Worm (Caenorhabditis elegans): ENCODE results near the gene C16C8.5.

C16C8.5 gene

ce11 chrII:3434893-3435503 lies 10.2 kb downstream of the C16C8.5 start:
- no peak for TF ChIP-seq ceh-36 (tag; optimal IDR thresholded peaks at IDR 0.05)
- no peak for TF ChIP-seq scrt-1 (GFP tag; IDR thresholded peaks at IDR 0.05)
- no peak for TF ChIP-seq hnd-1 (tag; optimal IDR thresholded peaks at IDR 0.05)
- TF ChIP-seq ceh-13 (GFP tag; optimal IDR thresholded peaks at IDR 0.05): no peak
- no peak for TF ChIP-seq F13C5.2 (tag; optimal IDR thresholded peaks at IDR 0.05)
- no peak for TF ChIP-seq aly-1 (tag; optimal IDR thresholded peaks at IDR 0.05)
- no peak for TF ChIP-seq pes-1 (GFP tag; IDR thresholded peaks at IDR 0.05)
- no peak for TF ChIP-seq hmg-4 (GFP tag; optimal IDR thresholded peaks at IDR 0.05)
- no peak for TF ChIP-seq flt-1 (GFP tag; IDR thresholded peaks at IDR 0.05)
- TF ChIP-seq tbx-37 (GFP tag; conservative IDR thresholded peaks at IDR 0.05): no peak

DNA sequence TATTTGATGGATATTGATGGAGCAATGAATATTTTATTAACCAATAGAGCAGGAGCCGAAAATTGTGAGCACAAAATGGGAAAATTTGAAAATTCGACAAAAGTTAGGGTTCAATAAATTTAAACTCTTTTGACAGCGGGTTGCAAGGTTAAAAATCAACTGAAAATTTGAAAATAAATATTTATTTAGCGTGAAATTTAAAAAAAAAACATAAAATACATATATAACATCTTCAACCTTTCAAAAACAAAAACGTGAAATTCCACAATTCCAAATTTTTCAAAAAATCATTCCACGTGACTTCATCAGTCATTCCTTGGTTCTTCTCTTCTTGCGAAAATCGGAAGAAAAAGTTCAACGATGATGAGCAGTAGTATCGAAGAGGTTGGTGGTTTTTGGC lies 15.8 kb downstream of the C16C8.5 start, which contains the start of gene C16C8.18:
TSS of gene C16C8.18 (plus strand) at position 301 of the 400 bp plus-strand sequence.
- TF ChIP-seq scrt-1 (GFP tag; IDR thresholded peaks at IDR 0.05) (no peak), pes-1 (GFP tag; IDR thresholded peaks at IDR 0.05) (no peak), hnd-1 (tag; optimal IDR thresholded peaks at IDR 0.05) (no peak), tra-4 (tag; optimal IDR thresholded peaks at IDR 0.05) (no peak), F13C5.2 (tag; optimal IDR thresholded peaks at IDR 0.05) (no peak), ceh-13 (GFP tag; optimal IDR thresholded peaks at IDR 0.05) (no peak)

DNA sequence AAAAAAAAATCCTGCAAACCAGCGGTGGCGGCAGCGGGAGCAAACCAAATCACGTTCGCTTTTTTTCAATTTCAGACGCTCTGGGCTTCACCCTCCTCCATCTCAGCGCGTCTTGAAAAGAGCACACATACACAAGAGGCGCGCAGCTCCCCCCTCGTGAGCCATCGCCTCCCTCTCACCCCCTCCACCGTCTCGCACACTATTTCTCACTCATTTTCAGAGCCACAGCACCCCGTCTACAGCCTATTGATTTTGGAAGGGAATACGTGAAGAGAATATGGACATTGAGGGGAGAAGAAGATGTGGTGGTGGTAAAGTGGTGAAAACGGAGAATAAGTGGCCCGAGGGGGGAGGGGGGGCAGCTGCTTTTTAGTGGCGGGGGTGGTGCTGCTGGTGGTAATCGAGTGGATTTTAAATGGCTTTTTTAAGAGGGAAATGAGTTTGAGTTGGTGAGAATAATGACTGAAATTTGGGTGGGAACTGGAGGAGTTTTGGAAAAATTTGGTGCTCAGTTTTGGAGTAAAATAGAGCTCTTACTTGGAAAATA lies 17.0 kb downstream of the C16C8.5 start:
- TF ChIP-seq F13C5.2 (tag; optimal IDR thresholded peaks at IDR 0.05): no peak
- TF ChIP-seq hmbx-1 (tag; optimal IDR thresholded peaks at IDR 0.05): no peak

DNA sequence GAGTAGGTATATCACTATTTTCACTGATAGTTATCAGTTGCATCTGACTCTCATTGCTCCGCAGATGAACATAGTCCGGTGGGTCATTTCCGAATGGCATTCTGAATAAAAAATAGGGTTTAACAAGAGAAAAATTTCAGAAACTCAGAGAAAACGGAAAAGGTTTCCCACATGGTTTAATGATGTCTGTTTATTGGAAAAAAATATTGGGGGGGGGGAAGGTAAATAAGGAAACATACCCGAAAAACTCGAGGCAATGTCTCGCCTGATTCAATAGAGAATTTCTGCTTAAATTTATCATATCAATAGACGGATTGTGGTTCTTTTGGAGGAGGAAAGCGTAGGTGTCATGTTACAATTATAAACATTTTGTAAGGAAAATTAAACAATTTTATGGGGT lies 19.8 kb downstream of the C16C8.5 start, which contains the start of gene nep-11:
TSS of gene nep-11 (minus strand) at position 101 of the 400 bp plus-strand sequence.
- no peak for TF ChIP-seq sea-1 (GFP tag; conservative IDR thresholded peaks at IDR 0.05)

DNA sequence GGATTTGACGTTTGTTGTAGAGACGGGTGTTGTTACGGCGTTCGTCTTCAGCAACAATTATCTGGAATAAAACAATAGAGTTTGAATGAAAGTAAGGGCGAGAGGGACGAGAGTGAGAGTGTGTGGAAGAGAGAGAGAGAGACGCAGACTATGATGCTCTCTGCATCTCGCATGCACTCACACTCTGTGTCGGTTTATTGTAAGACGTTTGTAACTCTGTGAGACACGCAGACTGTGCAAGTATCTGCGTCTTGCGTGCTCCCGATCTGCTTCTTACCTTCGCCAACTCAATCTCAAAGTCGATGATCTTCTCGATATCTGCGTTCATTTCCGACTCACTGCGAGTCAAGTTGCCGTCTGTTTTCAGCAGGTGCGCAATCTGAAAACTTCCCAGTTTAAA lies 22.2 kb downstream of the C16C8.5 start:
- TF ChIP-seq pes-1 (GFP tag; IDR thresholded peaks at IDR 0.05) (no peak), ceh-36 (tag; optimal IDR thresholded peaks at IDR 0.05) (no peak), tbx-11 (GFP tag; IDR thresholded peaks at IDR 0.05) (no peak), flt-1 (GFP tag; IDR thresholded peaks at IDR 0.05) (no peak), B0310.2 (tag; optimal IDR thresholded peaks at IDR 0.05) (no peak), ets-7 (tag; optimal IDR thresholded peaks at IDR 0.05) (no peak), aly-1 (tag; optimal IDR thresholded peaks at IDR 0.05) (no peak), hmbx-1 (tag; optimal IDR thresholded peaks at IDR 0.05) (no peak)

- TF ChIP-seq tbx-11 (GFP tag; IDR thresholded peaks at IDR 0.05): no peak
- no peak for TF ChIP-seq flt-1 (GFP tag; IDR thresholded peaks at IDR 0.05)
- no peak for TF ChIP-seq ceh-13 (GFP tag; optimal IDR thresholded peaks at IDR 0.05)
- TF ChIP-seq ceh-36 (tag; optimal IDR thresholded peaks at IDR 0.05): no peak
- TF ChIP-seq tra-4 (tag; optimal IDR thresholded peaks at IDR 0.05): no peak
- no peak for TF ChIP-seq aly-1 (tag; optimal IDR thresholded peaks at IDR 0.05)
- TF ChIP-seq pes-1 (GFP tag; IDR thresholded peaks at IDR 0.05): no peak
- no peak for TF ChIP-seq scrt-1 (GFP tag; IDR thresholded peaks at IDR 0.05)
- TF ChIP-seq ets-7 (tag; optimal IDR thresholded peaks at IDR 0.05): no peak
- TF ChIP-seq hnd-1 (tag; optimal IDR thresholded peaks at IDR 0.05): no peak
- no peak for TF ChIP-seq hmbx-1 (tag; optimal IDR thresholded peaks at IDR 0.05)
- no peak for TF ChIP-seq hmg-4 (GFP tag; optimal IDR thresholded peaks at IDR 0.05)
- TF ChIP-seq F13C5.2 (tag; optimal IDR thresholded peaks at IDR 0.05): no peak
These were observed 28.7 kb downstream of the C16C8.5 start, which contains the start of gene nep-6 for ce11 chrII:3416528-3416927. TSS of gene nep-6 (plus strand) at chrII:3416828.

- TF ChIP-seq F13C5.2 (tag; optimal IDR thresholded peaks at IDR 0.05) (no peak), flt-1 (GFP tag; IDR thresholded peaks at IDR 0.05) (no peak), tra-4 (tag; optimal IDR thresholded peaks at IDR 0.05) (no peak), scrt-1 (GFP tag; IDR thresholded peaks at IDR 0.05) (no peak), ets-7 (tag; optimal IDR thresholded peaks at IDR 0.05) (no peak), hmg-4 (GFP tag; optimal IDR thresholded peaks at IDR 0.05) (no peak), ceh-36 (tag; optimal IDR thresholded peaks at IDR 0.05) (no peak), hnd-1 (tag; optimal IDR thresholded peaks at IDR 0.05) (no peak), ama-1 (optimal IDR thresholded peaks at IDR 0.05) (no peak), ceh-13 (GFP tag; optimal IDR thresholded peaks at IDR 0.05) (no peak), pes-1 (GFP tag; IDR thresholded peaks at IDR 0.05) (no peak), tbx-37 (GFP tag; conservative IDR thresholded peaks at IDR 0.05) (no peak)
These were observed 30.7 kb downstream of the C16C8.5 start, which contains the start of the genes F18A12.7 and F18A12.2 for ce11 chrII:3414383-3414910. TSS of gene F18A12.7 (minus strand) at chrII:3414483. TSS of gene F18A12.2 (plus strand) at chrII:3414860.

- TF ChIP-seq aly-1 (tag; optimal IDR thresholded peaks at IDR 0.05): no peak
- no peak for TF ChIP-seq tbx-37 (GFP tag; conservative IDR thresholded peaks at IDR 0.05)
- TF ChIP-seq pes-1 (GFP tag; IDR thresholded peaks at IDR 0.05): no peak
- no peak for TF ChIP-seq tra-4 (tag; optimal IDR thresholded peaks at IDR 0.05)
- TF ChIP-seq sea-1 (GFP tag; conservative IDR thresholded peaks at IDR 0.05): no peak
- TF ChIP-seq hmbx-1 (tag; optimal IDR thresholded peaks at IDR 0.05): no peak
- no peak for TF ChIP-seq ceh-13 (GFP tag; optimal IDR thresholded peaks at IDR 0.05)
- no peak for TF ChIP-seq hnd-1 (tag; optimal IDR thresholded peaks at IDR 0.05)
- TF ChIP-seq scrt-1 (GFP tag; IDR thresholded peaks at IDR 0.05): no peak
- TF ChIP-seq F13C5.2 (tag; optimal IDR thresholded peaks at IDR 0.05): no peak
- no peak for TF ChIP-seq ceh-36 (tag; optimal IDR thresholded peaks at IDR 0.05)
- no peak for TF ChIP-seq tbx-11 (GFP tag; IDR thresholded peaks at IDR 0.05)
- TF ChIP-seq hmg-4 (GFP tag; optimal IDR thresholded peaks at IDR 0.05): no peak
- TF ChIP-seq ama-1 (optimal IDR thresholded peaks at IDR 0.05): no peak
- TF ChIP-seq flt-1 (GFP tag; IDR thresholded peaks at IDR 0.05): no peak
- no peak for TF ChIP-seq B0310.2 (tag; optimal IDR thresholded peaks at IDR 0.05)
- no peak for TF ChIP-seq ets-7 (tag; optimal IDR thresholded peaks at IDR 0.05)
These were observed 41.6 kb downstream of the C16C8.5 start, which contains the start of gene nep-8 for ce11 chrII:3403535-3403934. TSS of gene nep-8 (plus strand) at chrII:3403835.
